Worm (Caenorhabditis elegans) whole organism, young adult: ENCODE results near the gene glb-9.

Experiments used
- B0035.1 ChIP-seq: sonication (generic microtip); optimal IDR thresholded peaks from 2 replicates; lab custom pipeline; 2016; ENCODE audit warnings: missing genetic modification characterization, mild to moderate bottlenecking, missing compliant biosample characterization, missing genotype, missing genetic modification reagents
- B0336.3 ChIP-seq: fragments of 200-800 bp; sonication (Bioruptor generic); IDR thresholded peaks from 2 replicates; pipeline ENCODE4 v1.3.6; 2022; ENCODE audit warnings: missing genetic modification characterization, missing compliant biosample characterization
- C17E4.6 ChIP-seq: fragments of 200-800 bp; sonication (Bioruptor generic); IDR thresholded peaks from 2 replicates; pipeline ENCODE4 v1.3.6; 2022; ENCODE audit warnings: missing genetic modification reagents, missing genetic modification characterization, missing compliant biosample characterization
- F33H1.4 ChIP-seq: fragments of 200-800 bp; sonication (Bioruptor generic); IDR thresholded peaks from 2 replicates; pipeline ENCODE4 v1.3.6; 2022; ENCODE audit warnings: missing genetic modification reagents, missing genetic modification characterization, missing compliant biosample characterization
- F57A8.1 ChIP-seq: fragments of 200-800 bp; sonication (Bioruptor generic); optimal IDR thresholded peaks from 2 replicates; lab custom pipeline; 2018; ENCODE audit warnings: mild to moderate bottlenecking, missing genetic modification characterization, moderate library complexity, missing compliant biosample characterization
- K11D2.4 ChIP-seq: fragments of 200-800 bp; sonication (Bioruptor generic); IDR thresholded peaks from 2 replicates; pipeline ENCODE4 v1.3.6; 2022; ENCODE audit warnings: missing genetic modification reagents, missing genetic modification characterization, missing compliant biosample characterization
- T26A5.8 ChIP-seq: sonication (generic microtip); optimal IDR thresholded peaks from 2 replicates; lab custom pipeline; 2016; ENCODE audit warnings: missing genetic modification characterization, missing compliant biosample characterization
- Y53F4B.3 ChIP-seq: fragments of 200-800 bp; sonication (Bioruptor generic); IDR thresholded peaks from 2 replicates; pipeline ENCODE4 v1.3.6; 2022; ENCODE audit warnings: missing genetic modification reagents, missing genetic modification characterization, missing compliant biosample characterization
- Y56A3A.18 ChIP-seq: fragments of 200-800 bp; sonication (Bioruptor generic); IDR thresholded peaks from 2 replicates; pipeline ENCODE4 v1.3.6; 2022; ENCODE audit warnings: missing genetic modification reagents, missing genetic modification characterization, missing compliant biosample characterization
- Y95B8A.8 ChIP-seq: fragments of 200-800 bp; sonication (Bioruptor generic); IDR thresholded peaks from 2 replicates; pipeline ENCODE4 v1.3.6; 2022; ENCODE audit warnings: missing genetic modification reagents, missing genetic modification characterization, missing compliant biosample characterization
- ZK185.1 ChIP-seq: sonication (generic microtip); optimal IDR thresholded peaks from 2 replicates; lab custom pipeline; 2016; ENCODE audit warnings: mild to moderate bottlenecking, missing genetic modification characterization, missing compliant biosample characterization; ENCODE audit not compliant: poor library complexity, severe bottlenecking
- ama-1 ChIP-seq, 3 experiments: fragments of 150-350 bp in 1 of 3; sonication (generic microtip) in 2 of 3; optimal IDR thresholded peaks; 2 replicates each; lab custom pipeline; 2014 to 2018; ENCODE audit warnings: missing biosample characterization in 2 of 3, missing genetic modification characterization in 2 of 3, missing genetic modification reagents in 2 of 3
- aptf-3 ChIP-seq: fragments of 200-800 bp; sonication (Bioruptor generic); IDR thresholded peaks from 2 replicates; pipeline ENCODE4 v1.3.6; 2022; ENCODE audit warnings: missing genetic modification characterization, missing compliant biosample characterization
- atf-7 ChIP-seq: sonication (generic microtip); optimal IDR thresholded peaks from 2 replicates; lab custom pipeline; 2017; ENCODE audit warnings: mild to moderate bottlenecking, missing genetic modification characterization, missing compliant biosample characterization
- ceh-27 ChIP-seq: fragments of 200-800 bp; sonication (Bioruptor generic); optimal IDR thresholded peaks from 2 replicates; lab custom pipeline; 2018; ENCODE audit warnings: mild to moderate bottlenecking, missing genetic modification characterization, moderate library complexity, missing compliant biosample characterization
- ceh-40 ChIP-seq: fragments of 200-800 bp; sonication (Bioruptor generic); IDR thresholded peaks from 2 replicates; pipeline ENCODE4 v1.3.6; 2022; ENCODE audit warnings: missing genetic modification characterization, missing compliant biosample characterization
- ceh-79 ChIP-seq: sonication (generic microtip); optimal IDR thresholded peaks from 2 replicates; lab custom pipeline; 2017; ENCODE audit warnings: mild to moderate bottlenecking, missing genetic modification characterization, missing compliant biosample characterization
- chd-7 ChIP-seq: sonication (generic microtip); optimal IDR thresholded peaks from 2 replicates; lab custom pipeline; 2016; ENCODE audit warnings: mild to moderate bottlenecking, missing genetic modification characterization, moderate library complexity, missing compliant biosample characterization
- dpl-1 ChIP-seq: fragments of 150-350 bp; optimal IDR thresholded peaks from 2 replicates; lab custom pipeline; 2014; ENCODE audit warnings: missing biosample characterization, missing genetic modification reagents, missing genetic modification characterization
- egrh-3 ChIP-seq: fragments of 200-800 bp; sonication (Bioruptor generic); IDR thresholded peaks from 2 replicates; pipeline ENCODE4 v1.3.6; 2022; ENCODE audit warnings: missing genetic modification reagents, missing genetic modification characterization, missing compliant biosample characterization
- ekl-4 ChIP-seq: fragments of 200-800 bp; sonication (Bioruptor generic); IDR thresholded peaks from 2 replicates; pipeline ENCODE4 v1.3.6; 2022; ENCODE audit warnings: missing genetic modification reagents, missing genetic modification characterization, missing compliant biosample characterization
- fkh-3 ChIP-seq: sonication (generic microtip); optimal IDR thresholded peaks from 2 replicates; lab custom pipeline; 2016; ENCODE audit warnings: mild to moderate bottlenecking, missing genetic modification characterization, missing compliant biosample characterization
- hlh-12 ChIP-seq: sonication (generic microtip); optimal IDR thresholded peaks from 2 replicates; lab custom pipeline; 2016; ENCODE audit warnings: missing genetic modification characterization, missing compliant biosample characterization
- hlh-26 ChIP-seq: fragments of 200-800 bp; sonication (Bioruptor generic); conservative IDR thresholded peaks from 2 replicates; pipeline ENCODE4 v1.3.6; 2022; ENCODE audit warnings: missing genetic modification reagents, missing genetic modification characterization, missing compliant biosample characterization
- hrde-1 ChIP-seq: sonication (generic microtip); optimal IDR thresholded peaks from 2 replicates; lab custom pipeline; 2016; ENCODE audit warnings: missing genetic modification characterization, mild to moderate bottlenecking, missing compliant biosample characterization, moderate library complexity, missing genotype, missing genetic modification reagents, borderline replicate concordance
- lin-26 ChIP-seq: fragments of 200-800 bp; sonication (Bioruptor generic); IDR thresholded peaks from 2 replicates; pipeline ENCODE4 v1.3.6; 2022; ENCODE audit warnings: missing genetic modification reagents, missing genetic modification characterization, missing compliant biosample characterization
- lin-54 ChIP-seq: fragments of 200-800 bp; sonication (Bioruptor generic); optimal IDR thresholded peaks from 2 replicates; lab custom pipeline; 2018; ENCODE audit warnings: mild to moderate bottlenecking, missing genetic modification characterization, missing compliant biosample characterization
- lsy-27 ChIP-seq: sonication (generic microtip); optimal IDR thresholded peaks from 2 replicates; lab custom pipeline; 2017; ENCODE audit warnings: missing genetic modification characterization, mild to moderate bottlenecking, missing compliant biosample characterization, antibody characterized with exemption, missing genotype, borderline replicate concordance; ENCODE audit not compliant: insufficient read depth
- madf-10 ChIP-seq: sonication (generic microtip); optimal IDR thresholded peaks from 2 replicates; lab custom pipeline; 2016; ENCODE audit warnings: mild to moderate bottlenecking, missing genetic modification characterization, missing compliant biosample characterization
- mcd-1 ChIP-seq: fragments of 200-800 bp; sonication (Bioruptor generic); IDR thresholded peaks from 2 replicates; pipeline ENCODE4 v1.3.6; 2022; ENCODE audit warnings: missing genetic modification reagents, missing genetic modification characterization, missing compliant biosample characterization
- mel-28 ChIP-seq: sonication (generic microtip); optimal IDR thresholded peaks from 2 replicates; lab custom pipeline; 2016; ENCODE audit warnings: borderline replicate concordance, mild to moderate bottlenecking, missing genetic modification characterization, missing compliant biosample characterization
- nfya-1 ChIP-seq: sonication (generic microtip); optimal IDR thresholded peaks from 2 replicates; lab custom pipeline; 2017; ENCODE audit warnings: antibody characterized with exemption, missing compliant biosample characterization, missing genetic modification characterization, borderline replicate concordance; ENCODE audit not compliant: insufficient read depth
- nhr-120 ChIP-seq: fragments of 200-800 bp; sonication (Bioruptor generic); IDR thresholded peaks from 2 replicates; pipeline ENCODE4 v1.3.6; 2022; ENCODE audit warnings: missing genetic modification characterization, missing compliant biosample characterization
- nhr-179 ChIP-seq: sonication (generic microtip); optimal IDR thresholded peaks from 2 replicates; lab custom pipeline; 2016; ENCODE audit warnings: mild to moderate bottlenecking, missing genetic modification characterization, missing compliant biosample characterization
- pbrm-1 ChIP-seq: fragments of 200-800 bp; sonication (Bioruptor generic); IDR thresholded peaks from 2 replicates; pipeline ENCODE4 v1.3.6; 2022; ENCODE audit warnings: missing genetic modification reagents, missing genetic modification characterization, missing compliant biosample characterization
- pha-4 ChIP-seq: fragments of 150-350 bp; sonication (generic microtip); optimal IDR thresholded peaks from 2 replicates; lab custom pipeline; 2014; ENCODE audit warnings: missing biosample characterization, missing genetic modification reagents, missing genetic modification characterization
- rcor-1 ChIP-seq: fragments of 200-800 bp; sonication (Bioruptor generic); IDR thresholded peaks from 2 replicates; pipeline ENCODE4 v1.3.6; 2022; ENCODE audit warnings: missing genetic modification reagents, missing genetic modification characterization, missing compliant biosample characterization
- rec-8 ChIP-seq, 2 experiments: sonication (generic microtip); optimal IDR thresholded peaks; 2 replicates each; lab custom pipeline; 2016; ENCODE audit warnings: mild to moderate bottlenecking in 2 of 2, missing genetic modification characterization in 2 of 2, missing genetic modification reagents in 2 of 2, missing genotype in 2 of 2, missing biosample characterization in 1 of 2, missing compliant biosample characterization in 1 of 2, moderate library complexity in 1 of 2
- snpc-1.3 ChIP-seq: sonication (generic microtip); optimal IDR thresholded peaks from 2 replicates; lab custom pipeline; 2017; ENCODE audit warnings: missing genetic modification characterization, mild to moderate bottlenecking, missing compliant biosample characterization, antibody characterized with exemption, moderate library complexity, missing genotype, missing genetic modification reagents; ENCODE audit not compliant: insufficient read depth
- tbp1 ChIP-seq: fragments of 200-800 bp; sonication (Bioruptor generic); optimal IDR thresholded peaks from 2 replicates; lab custom pipeline; 2018; ENCODE audit warnings: mild to moderate bottlenecking, missing genetic modification characterization, missing compliant biosample characterization
- tlf-1 ChIP-seq: fragments of 200-800 bp; sonication (Bioruptor generic); optimal IDR thresholded peaks from 2 replicates; lab custom pipeline; 2018; ENCODE audit warnings: mild to moderate bottlenecking, missing genetic modification characterization, missing compliant biosample characterization
- unc-130 ChIP-seq: sonication (generic microtip); optimal IDR thresholded peaks from 2 replicates; lab custom pipeline; 2016; ENCODE audit warnings: missing genetic modification reagents, missing genetic modification characterization, missing compliant biosample characterization
- unc-62 ChIP-seq: fragments of 150-350 bp; optimal IDR thresholded peaks from 2 replicates; lab custom pipeline; 2014; ENCODE audit warnings: missing biosample characterization, missing genetic modification reagents, missing genetic modification characterization
- zim-3 ChIP-seq: sonication (generic microtip); optimal IDR thresholded peaks from 2 replicates; lab custom pipeline; 2017; ENCODE audit warnings: mild to moderate bottlenecking, missing genetic modification characterization, moderate library complexity, missing compliant biosample characterization
- ztf-18 ChIP-seq: sonication (generic microtip); optimal IDR thresholded peaks from 2 replicates; lab custom pipeline; 2016; ENCODE audit warnings: missing genotype, mild to moderate bottlenecking, missing genetic modification characterization, missing compliant biosample characterization
- ztf-22 ChIP-seq: fragments of 200-800 bp; sonication (Bioruptor generic); optimal IDR thresholded peaks from 2 replicates; lab custom pipeline; 2018; ENCODE audit warnings: mild to moderate bottlenecking, missing genetic modification characterization, moderate library complexity, missing compliant biosample characterization
- ztf-3 ChIP-seq: fragments of 200-800 bp; sonication (Bioruptor generic); optimal IDR thresholded peaks from 2 replicates; lab custom pipeline; 2018; ENCODE audit warnings: mild to moderate bottlenecking, missing genetic modification characterization, missing compliant biosample characterization

The glb-9 gene

ce11 chrII:7529078-7529683, 10.1 kb upstream of the glb-9 start, which contains the start of gene ZK1290.5 (continued):
- no peak for TF ChIP-seq Y95B8A.8 (GFP tag; lab: Robert Waterston, UW)
- peak; percentile 85 for TF ChIP-seq ztf-22 (GFP tag; lab: Kevin White, UChicago)
- no peak for TF ChIP-seq mel-28
- no peak for TF ChIP-seq rec-8 (tag; optimal IDR thresholded peaks at IDR 0.05; lab: Kevin White, UChicago)
- TF ChIP-seq snpc-1.3 (tag; lab: Kevin White, UChicago): no peak
- TF ChIP-seq pha-4 (tag; lab: Kevin White, UChicago): peak; percentile 80
- no peak for TF ChIP-seq pbrm-1 (GFP tag; lab: Robert Waterston, UW)
- no peak for TF ChIP-seq zim-3
- TF ChIP-seq hlh-12 (tag; lab: Kevin White, UChicago): no peak
- TF ChIP-seq B0336.3 (GFP tag; lab: Robert Waterston, UW): peak; percentile 86
- TF ChIP-seq lsy-27 (tag; lab: Kevin White, UChicago): no peak
- TF ChIP-seq ceh-40 (GFP tag; lab: Robert Waterston, UW): no peak
- peak; percentile 87 for TF ChIP-seq chd-7 (tag; lab: Kevin White, UChicago)
- TF ChIP-seq F57A8.1 (GFP tag; lab: Kevin White, UChicago): no peak
- no peak for TF ChIP-seq Y56A3A.18 (GFP tag; lab: Robert Waterston, UW)
- TF ChIP-seq hlh-26 (GFP tag; lab: Robert Waterston, UW): no peak
- no peak for TF ChIP-seq dpl-1
- TF ChIP-seq fkh-3 (tag; lab: Kevin White, UChicago): no peak
- TF ChIP-seq nfya-1 (tag; lab: Kevin White, UChicago): no peak
- peak; percentile 84 for TF ChIP-seq atf-7
- no peak for TF ChIP-seq nhr-179 (tag; lab: Kevin White, UChicago)
- TF ChIP-seq nhr-120 (GFP tag; lab: Robert Waterston, UW): no peak
- TF ChIP-seq unc-62 (GFP tag; lab: Kevin White, UChicago): no peak
- TF ChIP-seq tlf-1: peak; percentile 84
- no peak for TF ChIP-seq T26A5.8 (tag; lab: Kevin White, UChicago)
- TF ChIP-seq C17E4.6 (GFP tag; lab: Robert Waterston, UW): no peak
- no peak for TF ChIP-seq Y53F4B.3 (GFP tag; lab: Robert Waterston, UW)
- peak; percentile 50 for TF ChIP-seq ceh-27 (GFP tag; lab: Kevin White, UChicago)
- peak; percentile 72 for TF ChIP-seq madf-10 (tag; lab: Kevin White, UChicago)
- TF ChIP-seq lin-54: peak; percentile 60
- peak; percentile 78 for TF ChIP-seq ekl-4 (GFP tag; lab: Robert Waterston, UW)
- peak; percentile 31 for TF ChIP-seq B0035.1 (tag; lab: Kevin White, UChicago)
- TF ChIP-seq ztf-18 (tag; lab: Kevin White, UChicago): peak; percentile 19
- no peak for TF ChIP-seq rcor-1 (GFP tag; lab: Robert Waterston, UW)
- TF ChIP-seq ztf-3 (GFP tag; lab: Kevin White, UChicago): peak; percentile 63
- TF ChIP-seq lin-26 (GFP tag; lab: Robert Waterston, UW): no peak
- no peak for TF ChIP-seq hrde-1 (tag; lab: Kevin White, UChicago)
- TF ChIP-seq K11D2.4: peak; percentile 89
- TF ChIP-seq unc-130 (GFP tag; lab: Kevin White, UChicago): no peak
- TF ChIP-seq ZK185.1 (tag; lab: Kevin White, UChicago): peak; percentile 28
- TF ChIP-seq F33H1.4 (GFP tag; lab: Robert Waterston, UW): no peak
- TF ChIP-seq egrh-3: no peak
- TF ChIP-seq ceh-79: no peak
- no peak for TF ChIP-seq aptf-3 (GFP tag; lab: Robert Waterston, UW)
- no peak; the same call in 1 of the 2 replicates for TF ChIP-seq mcd-1 (GFP tag; lab: Robert Waterston, UW)
- no peak for TF ChIP-seq ama-1 (optimal IDR thresholded peaks at IDR 0.05; lab: Kevin White, UChicago)
- no peak for TF ChIP-seq ama-1 (GFP tag; optimal IDR thresholded peaks at IDR 0.05; lab: Kevin White, UChicago)
- TF ChIP-seq tbp1 (GFP tag; lab: Kevin White, UChicago): peak; percentile 55
